Worm (Caenorhabditis elegans) whole organism, late embryonic: ENCODE results near the gene W03B1.9.

ENCODE experiments used
- K09A11.1 ChIP-seq: sonication (generic microtip); optimal IDR thresholded peaks from 2 replicates; lab custom pipeline; 2017; ENCODE audit warnings: antibody characterized with exemption, mild to moderate bottlenecking, missing genetic modification characterization, missing compliant biosample characterization; ENCODE audit not compliant: insufficient read depth
- ahr-1 ChIP-seq: sonication (generic microtip); optimal IDR thresholded peaks from 2 replicates; lab custom pipeline; 2016; ENCODE audit warnings: missing genetic modification characterization, missing compliant biosample characterization
- ceh-14 ChIP-seq: sonication (generic microtip); optimal IDR thresholded peaks from 2 replicates; lab custom pipeline; 2016; ENCODE audit warnings: missing genotype, missing genetic modification characterization, missing compliant biosample characterization
- ceh-18 ChIP-seq: sonication (generic microtip); optimal IDR thresholded peaks from 2 replicates; lab custom pipeline; 2016; ENCODE audit warnings: missing genetic modification characterization, missing compliant biosample characterization
- ceh-19 ChIP-seq: fragments of 200-800 bp; sonication (Bioruptor generic); optimal IDR thresholded peaks from 2 replicates; lab custom pipeline; 2018; ENCODE audit warnings: mild to moderate bottlenecking, missing genetic modification characterization, missing compliant biosample characterization
- ceh-2 ChIP-seq: sonication (generic microtip); optimal IDR thresholded peaks from 2 replicates; lab custom pipeline; 2016; ENCODE audit warnings: missing genotype, missing genetic modification characterization, missing compliant biosample characterization
- ceh-6 ChIP-seq: fragments of 200-800 bp; sonication (Bioruptor generic); optimal IDR thresholded peaks from 2 replicates; lab custom pipeline; 2018; ENCODE audit warnings: mild to moderate bottlenecking, missing genetic modification characterization, missing compliant biosample characterization
- ceh-9 ChIP-seq: sonication (generic microtip); optimal IDR thresholded peaks from 2 replicates; lab custom pipeline; 2016; ENCODE audit warnings: mild to moderate bottlenecking, missing genetic modification characterization, inconsistent platforms, missing compliant biosample characterization
- dmd-4 ChIP-seq: sonication (generic microtip); optimal IDR thresholded peaks from 2 replicates; lab custom pipeline; 2016; ENCODE audit warnings: borderline replicate concordance, missing genetic modification characterization, missing compliant biosample characterization
- dve-1 ChIP-seq: sonication (generic microtip); optimal IDR thresholded peaks from 2 replicates; lab custom pipeline; 2017; ENCODE audit warnings: antibody characterized with exemption, mild to moderate bottlenecking, missing genetic modification characterization, missing compliant biosample characterization
- elt-2 ChIP-seq: sonication (generic microtip); optimal IDR thresholded peaks from 2 replicates; lab custom pipeline; 2016; ENCODE audit warnings: missing genetic modification reagents, missing genetic modification characterization, missing compliant biosample characterization
- eyg-1 ChIP-seq: sonication (generic microtip); optimal IDR thresholded peaks from 2 replicates; lab custom pipeline; 2016; ENCODE audit warnings: missing genotype, missing genetic modification characterization, missing compliant biosample characterization
- fkh-10 ChIP-seq: fragments of 150-350 bp; optimal IDR thresholded peaks from 2 replicates; lab custom pipeline; 2014; ENCODE audit warnings: missing biosample characterization, missing genetic modification reagents, missing genetic modification characterization
- hlh-13 ChIP-seq: fragments of 200-800 bp; sonication (Bioruptor generic); optimal IDR thresholded peaks from 2 replicates; lab custom pipeline; 2018; ENCODE audit warnings: mild to moderate bottlenecking, missing genetic modification characterization, missing compliant biosample characterization
- hlh-6 ChIP-seq: sonication (generic microtip); optimal IDR thresholded peaks from 2 replicates; lab custom pipeline; 2016; ENCODE audit warnings: missing genotype, missing genetic modification characterization, missing compliant biosample characterization
- lim-6 ChIP-seq: sonication (generic microtip); optimal IDR thresholded peaks from 2 replicates; lab custom pipeline; 2016; ENCODE audit warnings: missing genetic modification characterization, missing compliant biosample characterization
- lin-11 ChIP-seq: fragments of 200-800 bp; sonication (Bioruptor generic); optimal IDR thresholded peaks from 2 replicates; lab custom pipeline; 2018; ENCODE audit warnings: mild to moderate bottlenecking, missing genetic modification characterization, missing compliant biosample characterization
- madf-2 ChIP-seq: sonication (generic microtip); optimal IDR thresholded peaks from 2 replicates; lab custom pipeline; 2017; ENCODE audit warnings: missing genetic modification characterization, missing compliant biosample characterization
- nfya-1 ChIP-seq: sonication (generic microtip); optimal IDR thresholded peaks from 2 replicates; lab custom pipeline; 2017; ENCODE audit warnings: missing genetic modification characterization, mild to moderate bottlenecking, missing compliant biosample characterization, antibody characterized with exemption, moderate library complexity
- nhr-11 ChIP-seq: fragments of 150-350 bp; optimal IDR thresholded peaks from 2 replicates; lab custom pipeline; 2014; ENCODE audit warnings: missing biosample characterization, missing genetic modification characterization
- odd-2 ChIP-seq: sonication (generic microtip); optimal IDR thresholded peaks from 2 replicates; lab custom pipeline; 2017; ENCODE audit warnings: antibody characterized with exemption, mild to moderate bottlenecking, missing genetic modification characterization, missing compliant biosample characterization
- pat-9 ChIP-seq: fragments of 200-800 bp; sonication (Bioruptor generic); optimal IDR thresholded peaks from 2 replicates; lab custom pipeline; 2018; ENCODE audit warnings: mild to moderate bottlenecking, missing genetic modification characterization, moderate library complexity, missing compliant biosample characterization
- pha-2 ChIP-seq: sonication (generic microtip); optimal IDR thresholded peaks from 2 replicates; lab custom pipeline; 2017; ENCODE audit warnings: mild to moderate bottlenecking, missing genetic modification characterization, missing compliant biosample characterization
- pros-1 ChIP-seq: fragments of 150-350 bp; optimal IDR thresholded peaks from 2 replicates; lab custom pipeline; 2014; ENCODE audit warnings: missing biosample characterization, missing genetic modification reagents, missing genetic modification characterization
- ref-2 ChIP-seq: sonication (generic microtip); optimal IDR thresholded peaks from 2 replicates; lab custom pipeline; 2016; ENCODE audit warnings: missing genetic modification characterization, missing compliant biosample characterization
- rnt-1 ChIP-seq: sonication (generic microtip); optimal IDR thresholded peaks from 2 replicates; lab custom pipeline; 2016; ENCODE audit warnings: missing genetic modification characterization, missing compliant biosample characterization
- sox-2 ChIP-seq: fragments of 200-800 bp; sonication (Bioruptor generic); IDR thresholded peaks from 2 replicates; pipeline ENCODE4 v1.3.6; 2022; ENCODE audit warnings: missing genetic modification reagents, missing genetic modification characterization, missing compliant biosample characterization
- sox-4 ChIP-seq: sonication (generic microtip); optimal IDR thresholded peaks from 2 replicates; lab custom pipeline; 2017; ENCODE audit warnings: mild to moderate bottlenecking, missing genetic modification characterization, inconsistent platforms, missing compliant biosample characterization
- syd-9 ChIP-seq: sonication (generic microtip); optimal IDR thresholded peaks from 2 replicates; lab custom pipeline; 2016; ENCODE audit warnings: mild to moderate bottlenecking, missing genetic modification characterization, moderate library complexity, missing compliant biosample characterization
- tbx-2 ChIP-seq: sonication (generic microtip); optimal IDR thresholded peaks from 2 replicates; lab custom pipeline; 2016; ENCODE audit warnings: missing genetic modification characterization, missing compliant biosample characterization
- ttx-3 ChIP-seq: sonication (generic microtip); optimal IDR thresholded peaks from 2 replicates; lab custom pipeline; 2016; ENCODE audit warnings: missing genetic modification reagents, missing genetic modification characterization, missing compliant biosample characterization
- unc-3 ChIP-seq, 2 experiments: fragments of 200-800 bp in 1 of 2; sonication (Bioruptor generic) in 1 of 2; sonication (generic microtip) in 1 of 2; conservative IDR thresholded peaks in 1 of 2; optimal IDR thresholded peaks in 1 of 2; 2 replicates each; pipeline versions ENCODE4 v1.3.6 to Lab custom; 2016 to 2022; ENCODE audit warnings: missing compliant biosample characterization in 2 of 2, missing genetic modification characterization in 2 of 2, missing genetic modification reagents in 1 of 2
- unc-86 ChIP-seq: sonication (generic microtip); optimal IDR thresholded peaks from 2 replicates; lab custom pipeline; 2016; ENCODE audit warnings: missing genetic modification characterization, missing compliant biosample characterization
- zip-5 ChIP-seq: sonication (generic microtip); optimal IDR thresholded peaks from 2 replicates; lab custom pipeline; 2016; ENCODE audit warnings: missing genetic modification characterization, missing compliant biosample characterization

W03B1.9 gene

DNA sequence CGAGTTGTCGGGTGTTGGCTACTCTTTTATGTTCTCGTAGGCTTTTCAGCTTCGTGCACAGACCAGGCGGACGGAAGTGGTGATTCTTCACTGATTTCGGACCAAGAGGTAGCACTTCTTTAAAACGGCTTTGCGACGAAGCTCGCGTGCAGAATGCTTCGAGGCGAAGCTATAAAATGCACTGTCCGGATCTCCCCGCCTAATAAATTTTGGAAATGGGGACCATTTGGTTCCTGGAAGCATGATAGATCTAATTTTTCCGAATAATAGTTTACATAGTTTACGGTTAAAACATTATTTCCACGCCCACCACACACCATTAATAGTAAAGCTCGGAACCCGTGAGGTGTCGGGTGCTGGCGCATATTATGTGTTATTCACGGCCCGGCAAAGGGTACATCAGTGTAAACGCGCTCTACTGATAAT is 9.2 kb downstream of the W03B1.9 start:
- TF ChIP-seq ceh-19 (GFP tag; lab: Kevin White, UChicago): no peak
- TF ChIP-seq, all 69 proteins: peak for 0

DNA sequence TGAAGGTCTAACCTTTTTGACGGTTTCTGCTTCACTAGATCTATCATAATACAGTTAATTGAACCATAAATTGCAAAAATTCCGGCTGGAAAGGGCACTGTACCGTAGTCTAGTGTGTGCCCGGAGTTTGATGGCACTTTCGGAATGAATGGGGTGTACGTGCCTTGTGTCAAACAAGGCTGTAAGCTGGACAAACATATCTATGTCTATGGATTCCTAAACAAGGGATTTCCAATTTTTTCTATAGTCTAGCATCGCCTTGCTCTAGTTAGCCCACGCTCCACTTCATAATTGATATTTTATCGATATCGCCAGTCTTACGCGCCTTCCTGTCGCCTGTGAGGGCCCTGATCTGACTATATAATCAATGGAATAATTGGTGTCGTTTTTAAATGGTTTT is 10.3 kb downstream of the W03B1.9 start, which contains the start of gene oac-52:
oac-52 (minus strand) TSS at position 101 of the 400 bp plus-strand sequence.
- TF ChIP-seq tbx-2 (no peak), pha-2 (tag; lab: Kevin White, UChicago) (no peak), fkh-10 (no peak), pros-1 (tag; lab: Kevin White, UChicago) (no peak), elt-2 (tag; lab: Kevin White, UChicago) (no peak), nfya-1 (tag; lab: Kevin White, UChicago) (no peak), unc-86 (no peak), ceh-18 (tag; lab: Kevin White, UChicago) (no peak), ceh-6 (GFP tag; lab: Kevin White, UChicago) (no peak), madf-2 (tag; lab: Kevin White, UChicago) (no peak), zip-5 (tag; lab: Kevin White, UChicago) (no peak)
- TF ChIP-seq, all 69 proteins: peak for 0

DNA sequence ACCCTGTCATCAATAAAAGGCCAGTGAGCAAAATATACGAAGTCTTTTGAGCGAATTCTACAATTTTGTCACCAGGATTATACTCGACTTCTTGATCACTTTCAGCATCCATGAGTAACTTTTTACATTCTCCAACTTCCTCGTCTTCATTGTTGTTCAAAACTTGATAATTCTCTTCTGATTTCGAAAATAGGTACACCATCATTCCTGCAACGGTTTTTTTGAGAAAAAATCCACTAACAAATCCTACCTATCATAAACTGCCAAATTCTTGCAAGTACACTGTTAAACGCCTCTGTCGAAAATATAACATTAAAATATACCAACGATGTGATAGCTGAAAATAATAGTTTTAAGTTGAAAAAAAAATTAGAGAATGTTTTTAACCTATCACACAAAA is 12.0 kb downstream of the W03B1.9 start:
- TF ChIP-seq dve-1 (tag; lab: Kevin White, UChicago) (no peak), hlh-6 (tag; lab: Kevin White, UChicago) (no peak)

DNA sequence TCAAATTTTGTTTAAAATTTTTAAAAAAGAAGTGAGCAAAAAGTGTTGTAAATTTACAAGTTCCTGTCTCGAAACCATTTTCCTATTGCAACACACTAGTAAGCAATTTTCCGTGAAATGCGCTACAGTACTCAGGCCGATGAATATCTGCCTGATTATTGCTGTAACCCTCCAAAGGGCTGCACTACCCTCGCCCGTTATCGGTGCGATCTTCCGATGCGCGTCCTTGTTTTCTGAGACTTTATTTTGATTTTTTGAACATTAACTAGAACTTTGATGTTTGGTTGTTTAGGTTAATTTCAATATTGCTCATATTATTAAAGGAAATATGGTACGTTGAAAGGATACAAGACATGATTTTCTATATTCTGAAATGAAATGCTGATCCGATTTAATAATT is 18.6 kb downstream of the W03B1.9 start:
- no peak for TF ChIP-seq syd-9 (tag; lab: Kevin White, UChicago)

DNA sequence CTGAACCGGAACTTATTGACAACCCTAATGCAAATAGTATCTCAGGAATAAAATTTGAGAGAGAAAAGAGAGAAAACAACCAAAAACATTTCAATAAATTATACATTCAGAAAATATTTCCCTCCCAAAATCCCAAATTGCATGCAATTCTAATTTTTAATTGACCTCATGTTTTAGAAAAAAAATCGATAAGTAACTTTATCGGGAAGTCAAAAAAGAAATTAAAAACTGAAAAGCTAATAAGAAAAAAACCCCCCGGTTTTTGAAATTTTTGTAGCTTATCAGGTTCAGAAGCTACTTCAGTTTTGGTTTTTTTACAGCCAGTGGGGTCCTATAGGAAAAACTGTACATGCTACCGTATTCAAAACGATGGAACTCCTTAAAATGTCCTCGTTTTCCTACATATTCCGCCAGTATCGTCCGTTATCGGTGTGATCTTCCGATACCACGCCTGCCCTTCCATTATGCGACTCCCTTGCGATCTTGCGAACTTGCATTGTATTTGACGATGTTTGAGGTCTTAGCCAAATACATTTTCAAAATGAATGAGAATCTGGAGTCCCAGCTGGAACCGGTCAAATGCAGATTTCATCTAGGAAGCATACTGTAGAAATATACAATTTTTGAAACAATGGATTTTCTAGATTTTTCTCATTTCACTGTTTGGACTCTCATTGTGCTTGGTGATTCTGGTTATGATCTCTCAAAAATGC is 20.5 kb downstream of the W03B1.9 start, which contains the start of the genes W03B1.3 and oac-51:
W03B1.3 (minus strand) TSS at position 101 of the 713 bp plus-strand sequence.
oac-51 (plus strand) TSS at position 663 of the 713 bp plus-strand sequence.
- TF ChIP-seq unc-3 (GFP tag; conservative IDR thresholded peaks at IDR 0.05; lab: Robert Waterston, UW) (no peak), unc-3 (tag; optimal IDR thresholded peaks at IDR 0.05; lab: Kevin White, UChicago) (no peak), ceh-9 (tag; lab: Kevin White, UChicago) (no peak), dmd-4 (tag; lab: Kevin White, UChicago) (no peak), ahr-1 (tag; lab: Kevin White, UChicago) (no peak)
- TF ChIP-seq, all 69 proteins: peak for 0

DNA sequence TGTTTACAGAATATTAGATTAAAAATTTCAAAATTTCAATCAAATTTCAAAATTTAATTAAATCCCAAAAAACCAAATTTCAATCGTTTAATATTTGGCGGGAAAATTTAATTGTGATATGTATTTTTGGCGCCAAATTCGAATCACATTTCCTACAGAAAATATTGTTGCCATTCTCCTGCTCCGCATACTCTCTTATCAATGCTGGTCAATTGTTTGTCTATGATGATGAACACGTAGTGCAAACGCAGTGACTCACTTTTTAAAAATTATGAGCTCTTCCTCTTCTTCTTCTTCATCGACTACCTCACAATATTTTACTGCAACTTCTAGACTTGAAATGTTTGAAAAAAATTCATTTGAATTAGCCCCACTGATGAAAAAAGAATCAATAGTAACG is 30.3 kb downstream of the W03B1.9 start, which contains the start of gene trpl-2:
trpl-2 (plus strand) TSS at position 210 of the 400 bp plus-strand sequence.
- no peak for TF ChIP-seq odd-2 (tag; lab: Kevin White, UChicago)
- no peak for TF ChIP-seq tbx-2
- no peak for TF ChIP-seq sox-4 (tag; lab: Kevin White, UChicago)
- no peak for TF ChIP-seq lin-11 (tag; lab: Kevin White, UChicago)
- no peak for TF ChIP-seq hlh-13
- no peak for TF ChIP-seq ceh-2 (tag; lab: Kevin White, UChicago)
- no peak for TF ChIP-seq ceh-14 (tag; lab: Kevin White, UChicago)
- TF ChIP-seq sox-2 (GFP tag; lab: Robert Waterston, UW): no peak
- TF ChIP-seq K09A11.1: no peak
- no peak for TF ChIP-seq syd-9 (tag; lab: Kevin White, UChicago)
- no peak for TF ChIP-seq ceh-6 (GFP tag; lab: Kevin White, UChicago)
- no peak for TF ChIP-seq unc-3 (GFP tag; conservative IDR thresholded peaks at IDR 0.05; lab: Robert Waterston, UW)
- no peak for TF ChIP-seq unc-3 (tag; optimal IDR thresholded peaks at IDR 0.05; lab: Kevin White, UChicago)
- TF ChIP-seq ref-2: no peak
- TF ChIP-seq pat-9 (tag; lab: Kevin White, UChicago): no peak
- TF ChIP-seq nhr-11 (tag; lab: Kevin White, UChicago): no peak
- TF ChIP-seq ceh-18 (tag; lab: Kevin White, UChicago): no peak
- no peak for TF ChIP-seq lim-6 (tag; lab: Kevin White, UChicago)
- TF ChIP-seq ttx-3 (tag; lab: Kevin White, UChicago): no peak
- no peak for TF ChIP-seq rnt-1 (tag; lab: Kevin White, UChicago)
- no peak for TF ChIP-seq eyg-1
